Worm (Caenorhabditis elegans): ENCODE measurements around the gene Y53G8AM.4.

The Y53G8AM.4 gene

ce11 chrIII:3253736-3254135 lies 1.7 kb downstream of the Y53G8AM.4 start (continued):
- TF ChIP-seq sma-3 (GFP tag; optimal IDR thresholded peaks at IDR 0.05), result no peak
- no peak for TF ChIP-seq nhr-12 (tag; optimal IDR thresholded peaks at IDR 0.05)
- TF ChIP-seq nhr-23 (tag; optimal IDR thresholded peaks at IDR 0.05), result no peak
- no peak for TF ChIP-seq skn-1 (tag; optimal IDR thresholded peaks at IDR 0.05)
- TF ChIP-seq aly-2 (tag; optimal IDR thresholded peaks at IDR 0.05), result no peak
- TF ChIP-seq ceh-16 (tag; optimal IDR thresholded peaks at IDR 0.05), result no peak

ce11 chrIII:3253043-3253442 lies 2.4 kb downstream of the Y53G8AM.4 start, which contains the start of gene Y53G8AL.3:
Gene Y53G8AL.3, minus strand, starts transcription at chrIII:3253143.
- TF ChIP-seq C34F6.9 (tag; optimal IDR thresholded peaks at IDR 0.05) (no peak), ama-1 (optimal IDR thresholded peaks at IDR 0.05) (no peak), snpc-4 (tag; optimal IDR thresholded peaks at IDR 0.05) (no peak), lin-39 (tag; optimal IDR thresholded peaks at IDR 0.05) (no peak), unc-55 (GFP tag; optimal IDR thresholded peaks at IDR 0.05) (no peak)

- TF ChIP-seq ceh-82 (tag; optimal IDR thresholded peaks at IDR 0.05) (no peak), nhr-10 (tag; optimal IDR thresholded peaks at IDR 0.05) (no peak), F13H6.1 (tag; optimal IDR thresholded peaks at IDR 0.05) (no peak), aly-2 (tag; optimal IDR thresholded peaks at IDR 0.05) (no peak), snpc-4 (tag; optimal IDR thresholded peaks at IDR 0.05) (no peak), fos-1 (tag; optimal IDR thresholded peaks at IDR 0.05) (no peak), mbf-1 (tag; optimal IDR thresholded peaks at IDR 0.05) (no peak), mdl-1 (tag; optimal IDR thresholded peaks at IDR 0.05) (no peak), gmeb-1 (tag; optimal IDR thresholded peaks at IDR 0.05) (no peak), dmd-4 (tag; optimal IDR thresholded peaks at IDR 0.05) (no peak), unc-62 (GFP tag; optimal IDR thresholded peaks at IDR 0.05) (no peak), ztf-4 (tag; optimal IDR thresholded peaks at IDR 0.05) (no peak), mab-5 (tag; optimal IDR thresholded peaks at IDR 0.05) (no peak), sem-4 (tag; optimal IDR thresholded peaks at IDR 0.05) (no peak), blmp-1 (tag; optimal IDR thresholded peaks at IDR 0.05; ENCODE audit: insufficient read depth) (no peak), peb-1 (tag; optimal IDR thresholded peaks at IDR 0.05) (no peak)
Measured at ce11 chrIII:3250596-3251112, 4.8 kb downstream of the Y53G8AM.4 start, which contains the start of gene Y53G8AL.4. Gene Y53G8AL.4, minus strand, starts transcription at chrIII:3250646.

- TF ChIP-seq unc-55 (GFP tag; optimal IDR thresholded peaks at IDR 0.05), result peak; percentile 7
- peak; percentile 30 for TF ChIP-seq Y55F3AM.14 (GFP tag; optimal IDR thresholded peaks at IDR 0.05)
- TF ChIP-seq sma-3 (GFP tag; optimal IDR thresholded peaks at IDR 0.05), result peak; percentile 16
- no peak for TF ChIP-seq nhr-129 (tag; optimal IDR thresholded peaks at IDR 0.05)
- no peak for TF ChIP-seq ama-1 (optimal IDR thresholded peaks at IDR 0.05)
Measured at ce11 chrIII:3249038-3249420, 6.4 kb downstream of the Y53G8AM.4 start.

DNA sequence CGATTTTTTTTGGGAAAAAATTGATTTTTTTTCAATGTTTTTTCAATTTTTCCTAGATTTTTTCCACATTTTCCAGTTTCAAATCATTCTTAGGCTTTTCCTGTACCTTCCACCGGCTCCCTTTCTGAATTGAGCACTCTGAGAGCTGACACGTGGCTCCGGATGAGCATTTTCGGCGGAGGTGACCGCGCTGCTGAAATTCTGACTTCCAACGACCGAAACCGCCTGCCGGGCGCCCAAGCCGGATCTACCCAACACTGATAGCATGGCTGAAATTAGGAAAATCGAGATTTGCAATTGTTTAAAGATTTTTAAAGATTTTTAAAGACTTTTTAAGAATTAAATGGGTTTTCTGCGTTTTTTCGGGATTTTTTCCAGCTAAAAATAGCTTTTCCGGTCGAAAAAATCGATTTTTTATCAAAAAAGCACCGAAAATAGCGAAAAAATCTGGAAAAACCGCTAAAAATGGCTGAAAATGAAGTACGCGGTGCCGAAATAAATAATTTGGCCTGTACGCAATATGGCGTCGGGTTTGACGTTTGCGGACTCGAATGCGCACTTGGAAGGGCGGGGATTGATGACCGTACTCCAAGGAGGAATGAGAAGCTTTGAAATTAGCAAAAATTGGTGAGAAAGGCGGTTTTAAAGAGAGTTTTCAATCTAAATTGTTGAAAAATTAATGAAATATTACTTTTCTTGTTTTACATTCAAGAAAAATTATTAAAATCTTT lies 7.0 kb downstream of the Y53G8AM.4 start, which contains the start of gene nduf-9:
TSS of gene nduf-9 (minus strand) at position 269 of the 731 bp plus-strand sequence.
- TF ChIP-seq lsy-2 (tag; optimal IDR thresholded peaks at IDR 0.05) (peak; percentile 84 to 96), nhr-77 (tag; optimal IDR thresholded peaks at IDR 0.05) (no peak), C34F6.9 (tag; optimal IDR thresholded peaks at IDR 0.05) (peak; percentile 55), ama-1 (optimal IDR thresholded peaks at IDR 0.05) (no peak), unc-55 (GFP tag; optimal IDR thresholded peaks at IDR 0.05) (peak; percentile 13), gmeb-1 (tag; optimal IDR thresholded peaks at IDR 0.05) (peak; percentile 16), nhr-129 (tag; optimal IDR thresholded peaks at IDR 0.05) (peak; percentile 30), lin-13 (GFP tag; optimal IDR thresholded peaks at IDR 0.05) (peak; percentile 40)

DNA sequence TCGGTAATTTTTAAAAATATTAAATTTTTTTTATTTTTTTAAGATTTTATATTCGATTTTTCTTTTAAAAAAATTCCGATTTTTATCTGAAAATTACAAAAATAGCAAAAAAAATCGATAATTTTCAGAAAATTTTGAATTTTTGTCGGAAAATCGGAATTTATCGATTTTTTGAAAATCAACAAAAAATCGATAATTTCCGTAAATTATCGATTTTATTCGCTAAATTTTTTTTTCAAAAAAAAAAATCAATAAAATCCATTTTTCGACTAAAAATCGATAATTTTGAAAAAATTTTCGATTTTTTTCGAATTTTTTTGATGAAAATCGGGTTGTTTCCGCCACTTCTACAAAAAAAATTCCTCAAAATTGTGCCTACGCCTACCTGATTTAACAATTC lies 13.1 kb downstream of the Y53G8AM.4 start:
- no peak for TF ChIP-seq nhr-12 (tag; optimal IDR thresholded peaks at IDR 0.05)
- no peak for TF ChIP-seq ama-1 (optimal IDR thresholded peaks at IDR 0.05)
- no peak for TF ChIP-seq nhr-25 (tag; optimal IDR thresholded peaks at IDR 0.05)
- TF ChIP-seq nhr-129 (tag; optimal IDR thresholded peaks at IDR 0.05), result no peak
- TF ChIP-seq aly-2 (tag; optimal IDR thresholded peaks at IDR 0.05), result no peak
- TF ChIP-seq fos-1 (tag; optimal IDR thresholded peaks at IDR 0.05), result no peak
- TF ChIP-seq alr-1 (tag; optimal IDR thresholded peaks at IDR 0.05), result no peak
- no peak for TF ChIP-seq C34F6.9 (tag; optimal IDR thresholded peaks at IDR 0.05)
- TF ChIP-seq ceh-82 (tag; optimal IDR thresholded peaks at IDR 0.05), result no peak
- no peak for TF ChIP-seq ZK546.5 (tag; optimal IDR thresholded peaks at IDR 0.05)
- no peak for TF ChIP-seq mdl-1 (tag; optimal IDR thresholded peaks at IDR 0.05)
- TF ChIP-seq Y55F3AM.14 (GFP tag; optimal IDR thresholded peaks at IDR 0.05), result no peak
- no peak for TF ChIP-seq nhr-10 (tag; optimal IDR thresholded peaks at IDR 0.05)
- no peak for TF ChIP-seq lin-13 (GFP tag; optimal IDR thresholded peaks at IDR 0.05)
- no peak for TF ChIP-seq F13H6.1 (tag; optimal IDR thresholded peaks at IDR 0.05)
- no peak for TF ChIP-seq mbf-1 (tag; optimal IDR thresholded peaks at IDR 0.05)
- no peak for TF ChIP-seq sem-4 (tag; optimal IDR thresholded peaks at IDR 0.05)

Data from whole organism, L2 larva.